Fruit fly (Drosophila melanogaster): Measurements from ENCODE around the gene CG13482.

- TF ChIP-seq psq (optimal IDR thresholded peaks at IDR 0.05) (no peak), pan (optimal IDR thresholded peaks at IDR 0.05) (no peak), usp (GFP tag; optimal IDR thresholded peaks at IDR 0.05) (no peak), CG8478 (optimal IDR thresholded peaks at IDR 0.05) (no peak), EcR (GFP tag; optimal IDR thresholded peaks at IDR 0.05) (no peak), Dll (optimal IDR thresholded peaks at IDR 0.05) (no peak)
These were observed 709 bp upstream of the CG13482 start for dm6 chr3L:14328437-14328836.

All from whole organism.